Fruit fly (Drosophila melanogaster) whole organism, embryonic: ENCODE results near the gene Acf.
A peak's percentile ranks its signal among the peaks of the same experiment; 100 is the strongest.

Experiments used
- Asciz ChIP-seq: fragments of 200-800 bp; sonication (Bioruptor generic); optimal IDR thresholded peaks from 2 replicates; lab custom pipeline; 2017; ENCODE audit warnings: missing biosample characterization, mild to moderate bottlenecking, missing genetic modification characterization, missing genetic modification reagents
- BEAF-32 ChIP-seq: fragments of 200-800 bp; sonication (Bioruptor generic); optimal IDR thresholded peaks from 3 replicates; lab custom pipeline; 2017; ENCODE audit warnings: missing biosample characterization, missing genetic modification characterization, mild to moderate bottlenecking, moderate library complexity, missing genetic modification reagents
- Blimp-1 ChIP-seq: fragments of 200-800 bp; sonication (Bioruptor generic); optimal IDR thresholded peaks from 3 replicates; lab custom pipeline; 2018; ENCODE audit warnings: missing biosample characterization, missing genetic modification characterization, mild to moderate bottlenecking, moderate library complexity, missing genetic modification reagents
- CG10431 ChIP-seq: fragments of 200-800 bp; sonication (Bioruptor generic); optimal IDR thresholded peaks from 3 replicates; lab custom pipeline; 2018; ENCODE audit warnings: missing biosample characterization, mild to moderate bottlenecking, missing genetic modification characterization
- CG10543 ChIP-seq: fragments of 200-800 bp; sonication (Bioruptor generic); optimal IDR thresholded peaks from 3 replicates; lab custom pipeline; 2017; ENCODE audit warnings: missing biosample characterization, mild to moderate bottlenecking, missing genetic modification characterization, moderate library complexity
- CG11398 ChIP-seq: fragments of 200-800 bp; sonication (Bioruptor generic); optimal IDR thresholded peaks from 2 replicates; lab custom pipeline; 2016; ENCODE audit warnings: missing biosample characterization, missing genetic modification characterization
- CG12071 ChIP-seq: fragments of 200-800 bp; sonication (Bioruptor generic); optimal IDR thresholded peaks from 3 replicates; lab custom pipeline; 2018; ENCODE audit warnings: missing biosample characterization, mild to moderate bottlenecking, missing genetic modification characterization
- CG12219 ChIP-seq: fragments of 200-800 bp; sonication (Bioruptor generic); optimal IDR thresholded peaks from 3 replicates; lab custom pipeline; 2018; ENCODE audit warnings: missing biosample characterization, mild to moderate bottlenecking, missing genetic modification characterization
- CG14710 ChIP-seq: fragments of 200-800 bp; sonication (Bioruptor generic); optimal IDR thresholded peaks from 3 replicates; lab custom pipeline; 2019; ENCODE audit warnings: missing biosample characterization, mild to moderate bottlenecking, missing genetic modification characterization, moderate library complexity
- CG15514 ChIP-seq: fragments of 200-800 bp; sonication (Bioruptor generic); optimal IDR thresholded peaks from 3 replicates; lab custom pipeline; 2017; ENCODE audit warnings: missing biosample characterization, missing genetic modification characterization, mild to moderate bottlenecking, moderate library complexity, missing genetic modification reagents
- CG15601 ChIP-seq: fragments of 200-800 bp; sonication (Bioruptor generic); optimal IDR thresholded peaks from 3 replicates; lab custom pipeline; 2019; ENCODE audit warnings: missing biosample characterization, mild to moderate bottlenecking, missing genetic modification characterization, moderate library complexity
- CG17385 ChIP-seq: fragments of 200-800 bp; sonication (Bioruptor generic); optimal IDR thresholded peaks from 3 replicates; lab custom pipeline; 2018; ENCODE audit warnings: missing biosample characterization, mild to moderate bottlenecking, missing genetic modification characterization
- CG2120 ChIP-seq: fragments of 200-800 bp; sonication (Bioruptor generic); optimal IDR thresholded peaks from 3 replicates; lab custom pipeline; 2016; ENCODE audit warnings: missing biosample characterization, missing genetic modification characterization
- CG2199 ChIP-seq: fragments of 200-800 bp; sonication (Bioruptor generic); IDR thresholded peaks from 3 replicates; pipeline ENCODE4 v1.3.6; 2022; ENCODE audit warnings: missing biosample characterization, missing genetic modification characterization
- CG2889 ChIP-seq: fragments of 200-800 bp; sonication (Bioruptor generic); IDR thresholded peaks from 3 replicates; pipeline ENCODE4 v1.3.6; 2022; ENCODE audit warnings: missing biosample characterization, missing genetic modification characterization
- CG4424 ChIP-seq: fragments of 200-800 bp; sonication (Bioruptor generic); optimal IDR thresholded peaks from 3 replicates; lab custom pipeline; 2016; ENCODE audit warnings: missing biosample characterization, missing genetic modification characterization
- CG4707 ChIP-seq: fragments of 200-800 bp; sonication (Bioruptor generic); optimal IDR thresholded peaks from 2 replicates; lab custom pipeline; 2018; ENCODE audit warnings: missing biosample characterization, mild to moderate bottlenecking, missing genetic modification characterization, moderate library complexity
- CG5953 ChIP-seq: fragments of 200-800 bp; sonication (Bioruptor generic); IDR thresholded peaks from 2 replicates; pipeline ENCODE4 v1.3.6; 2022; ENCODE audit warnings: missing biosample characterization, missing genetic modification characterization
- CkIIα-i1 ChIP-seq: fragments of 200-800 bp; sonication (Bioruptor generic); IDR thresholded peaks from 2 replicates; pipeline ENCODE4 v1.3.6; 2022; ENCODE audit warnings: missing biosample characterization, missing genetic modification characterization
- E2f2 ChIP-seq: fragments of 200-800 bp; sonication (Bioruptor generic); IDR thresholded peaks from 2 replicates; pipeline ENCODE4 v1.3.6; 2022; ENCODE audit warnings: missing biosample characterization, missing genetic modification characterization
- Fer3 ChIP-seq: fragments of 200-800 bp; sonication (Bioruptor generic); optimal IDR thresholded peaks from 2 replicates; lab custom pipeline; 2018; ENCODE audit warnings: missing biosample characterization, mild to moderate bottlenecking, missing genetic modification characterization, moderate library complexity
- HHEX ChIP-seq: fragments of 200-800 bp; sonication (Bioruptor generic); optimal IDR thresholded peaks from 3 replicates; lab custom pipeline; 2017; ENCODE audit warnings: missing biosample characterization, mild to moderate bottlenecking, missing genetic modification characterization, missing genetic modification reagents
- Hand ChIP-seq: fragments of 200-800 bp; sonication (Bioruptor generic); optimal IDR thresholded peaks from 2 replicates; lab custom pipeline; 2017; ENCODE audit warnings: mild to moderate bottlenecking, missing biosample characterization, missing genetic modification reagents, missing genetic modification characterization
- Hey ChIP-seq: fragments of 200-800 bp; sonication (Bioruptor generic); optimal IDR thresholded peaks from 3 replicates; lab custom pipeline; 2018; ENCODE audit warnings: missing biosample characterization, mild to moderate bottlenecking, missing genetic modification characterization
- Kr ChIP-seq: fragments of 200-800 bp; sonication (Bioruptor generic); optimal IDR thresholded peaks from 2 replicates; lab custom pipeline; 2017; ENCODE audit warnings: missing biosample characterization, mild to moderate bottlenecking, missing genetic modification characterization
- Med ChIP-seq: fragments of 200-800 bp; sonication (Bioruptor generic); peaks from one replicate; lab custom pipeline; 2016; ENCODE audit warnings: missing biosample characterization, missing genetic modification characterization, mild to moderate bottlenecking, inconsistent platforms, moderate library complexity
- Oaz ChIP-seq: fragments of 200-800 bp; sonication (Bioruptor generic); IDR thresholded peaks from 2 replicates; pipeline ENCODE4 v1.3.6; 2022; ENCODE audit warnings: missing biosample characterization, missing genetic modification characterization
- Tbp ChIP-seq: fragments of >200 bp; optimal IDR thresholded peaks from 2 replicates; lab custom pipeline; 2018; ENCODE audit warnings: missing biosample characterization, missing genetic modification characterization
- Usf ChIP-seq: fragments of 200-800 bp; sonication (Bioruptor generic); optimal IDR thresholded peaks from 2 replicates; lab custom pipeline; 2017; ENCODE audit warnings: missing genotype, missing biosample characterization, missing genetic modification characterization
- YL-1 ChIP-seq: fragments of 200-800 bp; sonication (Bioruptor generic); optimal IDR thresholded peaks from 3 replicates; lab custom pipeline; 2017; ENCODE audit warnings: missing biosample characterization, mild to moderate bottlenecking, missing genetic modification characterization
- amos ChIP-seq: fragments of 200-800 bp; sonication (Bioruptor generic); IDR thresholded peaks from 2 replicates; pipeline ENCODE4 v1.3.6; 2022; ENCODE audit warnings: missing biosample characterization, missing genetic modification characterization; ENCODE audit not compliant: partially characterized antibody
- aop ChIP-seq: fragments of 200-800 bp; sonication (Bioruptor generic); IDR thresholded peaks from 2 replicates; pipeline ENCODE4 v1.3.6; 2022; ENCODE audit warnings: missing biosample characterization, missing genetic modification characterization
- br ChIP-seq: fragments of >200 bp; optimal IDR thresholded peaks from 2 replicates; lab custom pipeline; 2017
- cg ChIP-seq: fragments of 200-800 bp; sonication (Bioruptor generic); optimal IDR thresholded peaks from 3 replicates; lab custom pipeline; 2019; ENCODE audit warnings: missing biosample characterization, mild to moderate bottlenecking, missing genetic modification characterization, moderate library complexity
- ci ChIP-seq: fragments of 200-800 bp; sonication (Bioruptor generic); IDR thresholded peaks from 3 replicates; pipeline ENCODE4 v1.3.6; 2022; ENCODE audit warnings: missing biosample characterization, missing genetic modification characterization
- dmrt99B ChIP-seq: fragments of 200-800 bp; sonication (Bioruptor generic); optimal IDR thresholded peaks from 2 replicates; lab custom pipeline; 2018; ENCODE audit warnings: missing biosample characterization, mild to moderate bottlenecking, missing genetic modification characterization, moderate library complexity
- gcm2 ChIP-seq: fragments of 200-800 bp; sonication (Bioruptor generic); optimal IDR thresholded peaks from 2 replicates; lab custom pipeline; 2016; ENCODE audit warnings: missing biosample characterization, missing genetic modification characterization
- grn ChIP-seq: fragments of 200-800 bp; sonication (Bioruptor generic); optimal IDR thresholded peaks from 3 replicates; lab custom pipeline; 2017; ENCODE audit warnings: missing biosample characterization, missing genetic modification characterization
- hth ChIP-seq: fragments of >200 bp; optimal IDR thresholded peaks from 2 replicates; lab custom pipeline; 2017; ENCODE audit warnings: inconsistent platforms
- org-1 ChIP-seq: fragments of 200-800 bp; sonication (Bioruptor generic); optimal IDR thresholded peaks from 2 replicates; lab custom pipeline; 2017; ENCODE audit warnings: missing biosample characterization, missing genetic modification characterization
- pita ChIP-seq: fragments of 200-800 bp; sonication (Bioruptor generic); optimal IDR thresholded peaks from 2 replicates; lab custom pipeline; 2017; ENCODE audit warnings: missing biosample characterization, mild to moderate bottlenecking, missing genetic modification characterization
- prd ChIP-seq, 3 experiments: fragments of >200 bp in 2 of 3; fragments of 200-800 bp in 1 of 3; sonication (Bioruptor generic) in 1 of 3; optimal IDR thresholded peaks in 2 of 3; IDR thresholded peaks in 1 of 3; 2 replicates in 2 of 3; 3 replicates in 1 of 3; pipeline versions ENCODE4 v1.3.6 to Lab custom; 2017 to 2022; ENCODE audit warnings: missing biosample characterization in 1 of 3, missing genetic modification characterization in 1 of 3
- psq ChIP-seq: fragments of 200-800 bp; sonication (Bioruptor generic); optimal IDR thresholded peaks from 2 replicates; lab custom pipeline; 2017; ENCODE audit warnings: missing biosample characterization, missing genetic modification characterization
- sc ChIP-seq, 3 experiments: fragments of >200 bp in 2 of 3; fragments of 200-800 bp in 1 of 3; sonication (Bioruptor generic) in 1 of 3; optimal IDR thresholded peaks; 2 replicates in 2 of 3; 3 replicates in 1 of 3; lab custom pipeline; 2017; ENCODE audit warnings: mild to moderate bottlenecking in 1 of 3, missing biosample characterization in 1 of 3, missing genetic modification characterization in 1 of 3, missing genetic modification reagents in 1 of 3
- sna ChIP-seq: fragments of 200-800 bp; sonication (Bioruptor generic); IDR thresholded peaks from 2 replicates; pipeline ENCODE4 v1.3.6; 2022; ENCODE audit warnings: missing biosample characterization, missing genetic modification characterization; ENCODE audit not compliant: partially characterized antibody
- so ChIP-seq: fragments of 200-800 bp; sonication (Bioruptor generic); IDR thresholded peaks from 3 replicates; pipeline ENCODE4 v1.3.6; 2022; ENCODE audit warnings: missing biosample characterization, missing genetic modification characterization
- sug ChIP-seq: fragments of 200-800 bp; optimal IDR thresholded peaks from 2 replicates; lab custom pipeline; 2019; ENCODE audit warnings: missing biosample characterization, mild to moderate bottlenecking, missing genetic modification characterization, moderate library complexity
- tll ChIP-seq, 2 experiments: fragments of 200-800 bp in 1 of 2; fragments of >200 bp in 1 of 2; sonication (Bioruptor generic) in 1 of 2; optimal IDR thresholded peaks; 2 replicates each; lab custom pipeline; 2017 to 2019; ENCODE audit warnings: missing biosample characterization in 2 of 2, missing genetic modification characterization in 2 of 2, mild to moderate bottlenecking in 1 of 2, moderate library complexity in 1 of 2
- unc-4 ChIP-seq: fragments of 200-800 bp; sonication (Bioruptor generic); IDR thresholded peaks from 2 replicates; pipeline ENCODE4 v1.3.6; 2022; ENCODE audit warnings: missing biosample characterization, missing genetic modification characterization; ENCODE audit not compliant: partially characterized antibody
- yki ChIP-seq: fragments of >200 bp; optimal IDR thresholded peaks from 3 replicates; lab custom pipeline; 2018

Acf gene

dm6 chr3R:31758587-31759167 is 35.1 kb upstream of the Acf start, which contains the start of gene CG2187 (continued):
- TF ChIP-seq CG14710 (peak; percentile 0), Oaz (GFP tag; lab: Robert Waterston, UW) (no peak), CG17385 (GFP tag; lab: Kevin White, UChicago) (peak; percentile 7), CG10543 (GFP tag; lab: Kevin White, UChicago) (no peak), YL-1 (GFP tag; lab: Kevin White, UChicago) (no peak), ci (GFP tag; lab: Robert Waterston, UW) (peak; percentile 60), pita (no peak), so (0 out of 3 replicates have a peak, but pooled peaks have one; percentile 15), amos (no peak), CG4424 (no peak), Hey (tag; lab: Kevin White, UChicago) (no peak), BEAF-32 (GFP tag; lab: Kevin White, UChicago) (no peak), E2f2 (GFP tag; lab: Robert Waterston, UW) (no peak), Kr (no peak), CG12219 (GFP tag; lab: Kevin White, UChicago) (peak; percentile 9), cg (GFP tag; lab: Kevin White, UChicago) (no peak), Tbp (GFP tag; lab: Kevin White, UChicago) (no peak), tll (GFP tag; optimal IDR thresholded peaks at IDR 0.05; lab: Kevin White, UChicago) (no peak), CG11398 (no peak), CkIIα-i1 (GFP tag; lab: Robert Waterston, UW) (no peak), sug (tag; lab: Kevin White, UChicago) (peak; percentile 32), Hand (no peak), CG15514 (GFP tag; lab: Kevin White, UChicago) (peak; percentile 5), yki (lab: Kevin White, UChicago) (no peak), Usf (no peak), org-1 (no peak), aop (GFP tag; lab: Robert Waterston, UW) (no peak), CG2199 (GFP tag; lab: Robert Waterston, UW) (no peak), sc (optimal IDR thresholded peaks at IDR 0.05; lab: Kevin White, UChicago) (no peak), sc (GFP tag; optimal IDR thresholded peaks at IDR 0.05; lab: Kevin White, UChicago) (no peak), Med (GFP tag; lab: Kevin White, UChicago) (peak; percentile 75), dmrt99B (tag; lab: Kevin White, UChicago) (no peak), HHEX (GFP tag; lab: Kevin White, UChicago) (peak; percentile 11), grn (no peak), CG4707 (GFP tag; lab: Kevin White, UChicago) (peak; percentile 3), CG5953 (GFP tag; lab: Robert Waterston, UW) (no peak), sna (GFP tag; lab: Robert Waterston, UW) (no peak), psq (GFP tag; lab: Kevin White, UChicago) (no peak), Asciz (GFP tag; lab: Kevin White, UChicago) (peak; percentile 21), Fer3 (peak; percentile 17), CG10431 (peak; percentile 25), gcm2 (GFP tag; lab: Kevin White, UChicago) (no peak), hth (lab: Kevin White, UChicago) (no peak), br (lab: Kevin White, UChicago) (no peak), Blimp-1 (GFP tag; lab: Kevin White, UChicago) (no peak), CG2889 (GFP tag; lab: Robert Waterston, UW) (no peak), CG15601 (tag; lab: Kevin White, UChicago) (no peak), prd (optimal IDR thresholded peaks at IDR 0.05; lab: Kevin White, UChicago) (no peak), prd (GFP tag; IDR thresholded peaks at IDR 0.05; lab: Robert Waterston, UW) (no peak), unc-4 (no peak), CG2120 (GFP tag; lab: Kevin White, UChicago) (no peak), CG12071 (GFP tag; lab: Kevin White, UChicago) (peak; percentile 42)
